Fruit fly (Drosophila melanogaster) whole organism, embryonic: ENCODE results near the gene alphaCOP.

ENCODE experiments used
- Atf3 ChIP-seq: fragments of 200-800 bp; sonication (Bioruptor generic); optimal IDR thresholded peaks from 3 replicates; lab custom pipeline; 2016; ENCODE audit warnings: missing biosample characterization, missing genetic modification characterization
- Bdp1 ChIP-seq: fragments of 200-800 bp; sonication (Bioruptor generic); optimal IDR thresholded peaks from 3 replicates; lab custom pipeline; 2016; ENCODE audit warnings: missing biosample characterization, missing genetic modification characterization
- CG14050 ChIP-seq: fragments of 200-800 bp; sonication (Bioruptor generic); IDR thresholded peaks from 3 replicates; pipeline ENCODE4 v1.3.6; 2022; ENCODE audit warnings: missing biosample characterization, missing genetic modification characterization
- CG14710 ChIP-seq: fragments of 200-800 bp; sonication (Bioruptor generic); optimal IDR thresholded peaks from 3 replicates; lab custom pipeline; 2019; ENCODE audit warnings: missing biosample characterization, mild to moderate bottlenecking, missing genetic modification characterization, moderate library complexity
- CG16779 ChIP-seq: fragments of 200-800 bp; sonication (Bioruptor generic); IDR thresholded peaks from 2 replicates; pipeline ENCODE4 v1.3.6; 2022; ENCODE audit warnings: missing biosample characterization, missing genetic modification characterization
- CG17359 ChIP-seq: fragments of 200-800 bp; sonication (Bioruptor generic); optimal IDR thresholded peaks from 3 replicates; lab custom pipeline; 2018; ENCODE audit warnings: missing biosample characterization, mild to moderate bottlenecking, missing genetic modification characterization, moderate library complexity
- CG17361 ChIP-seq: fragments of 200-800 bp; sonication (Bioruptor generic); IDR thresholded peaks from 3 replicates; pipeline ENCODE4 v1.3.6; 2022; ENCODE audit warnings: missing biosample characterization, missing genetic modification characterization
- CG17802 ChIP-seq: fragments of 200-800 bp; sonication (Bioruptor generic); optimal IDR thresholded peaks from 2 replicates; lab custom pipeline; 2018; ENCODE audit warnings: missing biosample characterization, mild to moderate bottlenecking, missing genetic modification characterization, moderate library complexity
- CG2116 ChIP-seq: fragments of 200-800 bp; sonication (Bioruptor generic); optimal IDR thresholded peaks from 3 replicates; lab custom pipeline; 2018; ENCODE audit warnings: missing biosample characterization, mild to moderate bottlenecking, missing genetic modification characterization
- CG2889 ChIP-seq: fragments of 200-800 bp; sonication (Bioruptor generic); IDR thresholded peaks from 3 replicates; pipeline ENCODE4 v1.3.6; 2022; ENCODE audit warnings: missing biosample characterization, missing genetic modification characterization
- CG32767 ChIP-seq: fragments of 200-800 bp; sonication (Bioruptor generic); IDR thresholded peaks from 2 replicates; pipeline ENCODE4 v1.3.6; 2022; ENCODE audit warnings: missing biosample characterization, missing genetic modification characterization
- CG34422 ChIP-seq: fragments of 200-800 bp; sonication (Bioruptor generic); IDR thresholded peaks from 3 replicates; pipeline ENCODE4 v1.3.6; 2022; ENCODE audit warnings: missing biosample characterization, missing genetic modification characterization
- CG42726 ChIP-seq: fragments of 200-800 bp; sonication (Bioruptor generic); IDR thresholded peaks from 2 replicates; pipeline ENCODE4 v1.3.6; 2022; ENCODE audit warnings: missing biosample characterization, missing genetic modification characterization; ENCODE audit not compliant: partially characterized antibody
- CG6272 ChIP-seq: fragments of 200-800 bp; sonication (Bioruptor generic); IDR thresholded peaks from 2 replicates; pipeline ENCODE4 v1.3.6; 2022; ENCODE audit warnings: missing biosample characterization, missing genetic modification characterization
- CG7357 ChIP-seq: fragments of 200-800 bp; sonication (Bioruptor generic); IDR thresholded peaks from 3 replicates; pipeline ENCODE4 v1.3.6; 2022; ENCODE audit warnings: missing biosample characterization, missing genetic modification characterization
- CG7556 ChIP-seq: fragments of 200-800 bp; sonication (Bioruptor generic); optimal IDR thresholded peaks from 2 replicates; lab custom pipeline; 2017; ENCODE audit warnings: missing biosample characterization, mild to moderate bottlenecking, missing genetic modification characterization
- CG7987 ChIP-seq: fragments of 200-800 bp; sonication (Bioruptor generic); optimal IDR thresholded peaks from 2 replicates; lab custom pipeline; 2018; ENCODE audit warnings: missing biosample characterization, mild to moderate bottlenecking, missing genetic modification characterization, moderate library complexity
- CG8765 ChIP-seq: fragments of 200-800 bp; sonication (Bioruptor generic); IDR thresholded peaks from 2 replicates; pipeline ENCODE4 v1.3.6; 2022; ENCODE audit warnings: missing biosample characterization, missing genetic modification characterization
- CG9727 ChIP-seq: fragments of 200-800 bp; sonication (Bioruptor generic); optimal IDR thresholded peaks from 3 replicates; lab custom pipeline; 2017; ENCODE audit warnings: missing biosample characterization, mild to moderate bottlenecking, missing genetic modification characterization
- CG9876 ChIP-seq: fragments of 200-800 bp; sonication (Bioruptor generic); optimal IDR thresholded peaks from 2 replicates; lab custom pipeline; 2016; ENCODE audit warnings: missing biosample characterization, missing genetic modification characterization
- D ChIP-seq, 2 experiments: fragments of 200-800 bp in 1 of 2; fragments of >200 bp in 1 of 2; sonication (Bioruptor generic) in 1 of 2; optimal IDR thresholded peaks; 2 replicates in 1 of 2; 3 replicates in 1 of 2; lab custom pipeline; 2017; ENCODE audit warnings: mild to moderate bottlenecking in 1 of 2, missing biosample characterization in 1 of 2, missing genetic modification characterization in 1 of 2, missing genetic modification reagents in 1 of 2
- Dbx ChIP-seq: fragments of 200-800 bp; sonication (Bioruptor generic); IDR thresholded peaks from 3 replicates; pipeline ENCODE4 v1.3.6; 2022; ENCODE audit warnings: missing biosample characterization, missing genetic modification characterization
- Dfd ChIP-seq, 2 experiments: fragments of >200 bp; optimal IDR thresholded peaks; 2 replicates each; lab custom pipeline; 2017; ENCODE audit warnings: missing biosample characterization in 2 of 2, missing genetic modification characterization in 2 of 2
- Kr ChIP-seq: fragments of 200-800 bp; sonication (Bioruptor generic); optimal IDR thresholded peaks from 2 replicates; lab custom pipeline; 2017; ENCODE audit warnings: missing biosample characterization, mild to moderate bottlenecking, missing genetic modification characterization
- Lim3 ChIP-seq: fragments of 200-800 bp; sonication (Bioruptor generic); IDR thresholded peaks from 2 replicates; pipeline ENCODE4 v1.3.6; 2022; ENCODE audit warnings: missing biosample characterization, missing genetic modification characterization
- Nf-YA ChIP-seq: fragments of 200-800 bp; sonication (Bioruptor generic); IDR thresholded peaks from 2 replicates; pipeline ENCODE4 v1.3.6; 2022; ENCODE audit warnings: missing biosample characterization, missing genetic modification characterization
- Side ChIP-seq: fragments of 200-800 bp; sonication (Bioruptor generic); optimal IDR thresholded peaks from 2 replicates; lab custom pipeline; 2016; ENCODE audit warnings: missing biosample characterization, missing genetic modification characterization
- Usf ChIP-seq: fragments of 200-800 bp; sonication (Bioruptor generic); optimal IDR thresholded peaks from 2 replicates; lab custom pipeline; 2017; ENCODE audit warnings: missing genotype, missing biosample characterization, missing genetic modification characterization
- aop ChIP-seq: fragments of 200-800 bp; sonication (Bioruptor generic); IDR thresholded peaks from 2 replicates; pipeline ENCODE4 v1.3.6; 2022; ENCODE audit warnings: missing biosample characterization, missing genetic modification characterization
- bbx ChIP-seq: fragments of 200-800 bp; sonication (Bioruptor generic); IDR thresholded peaks from 2 replicates; pipeline ENCODE4 v1.3.6; 2022; ENCODE audit warnings: missing biosample characterization, missing genetic modification characterization; ENCODE audit not compliant: partially characterized antibody
- bigmax ChIP-seq: fragments of 200-800 bp; sonication (Bioruptor generic); optimal IDR thresholded peaks from 2 replicates; lab custom pipeline; 2018; ENCODE audit warnings: missing biosample characterization, mild to moderate bottlenecking, missing genetic modification characterization
- cas ChIP-seq: fragments of 200-800 bp; sonication (Bioruptor generic); IDR thresholded peaks from 2 replicates; pipeline ENCODE4 v1.3.6; 2022; ENCODE audit warnings: missing biosample characterization, missing genetic modification characterization
- dpn ChIP-seq, 2 experiments: fragments of 200-800 bp; sonication (Bioruptor generic); optimal IDR thresholded peaks; 3 replicates each; lab custom pipeline; 2016; ENCODE audit warnings: missing biosample characterization in 2 of 2, missing genetic modification characterization in 2 of 2
- gsb-n ChIP-seq: fragments of 200-800 bp; sonication (Bioruptor generic); optimal IDR thresholded peaks from 3 replicates; lab custom pipeline; 2018; ENCODE audit warnings: missing biosample characterization, mild to moderate bottlenecking, missing genetic modification characterization
- inv ChIP-seq: fragments of 200-800 bp; sonication (Bioruptor generic); IDR thresholded peaks from 2 replicates; pipeline ENCODE4 v1.3.6; 2022; ENCODE audit warnings: missing biosample characterization, missing genetic modification characterization; ENCODE audit not compliant: partially characterized antibody
- jing ChIP-seq: fragments of 200-800 bp; sonication (Bioruptor generic); optimal IDR thresholded peaks from 2 replicates; lab custom pipeline; 2018; ENCODE audit warnings: missing biosample characterization, mild to moderate bottlenecking, missing genetic modification characterization
- kay ChIP-seq: fragments of 200-800 bp; sonication (Bioruptor generic); optimal IDR thresholded peaks from 2 replicates; lab custom pipeline; 2016; ENCODE audit warnings: missing biosample characterization, missing genetic modification characterization
- lola ChIP-seq, 3 experiments: fragments of >200 bp in 2 of 3; fragments of 200-800 bp in 1 of 3; sonication (Bioruptor generic) in 1 of 3; optimal IDR thresholded peaks; 2 replicates each; lab custom pipeline; 2017 to 2019; ENCODE audit warnings: missing biosample characterization in 3 of 3, missing genetic modification characterization in 3 of 3, mild to moderate bottlenecking in 1 of 3, moderate library complexity in 1 of 3
- maf-S ChIP-seq: fragments of 200-800 bp; sonication (Bioruptor generic); optimal IDR thresholded peaks from 2 replicates; lab custom pipeline; 2016; ENCODE audit warnings: missing biosample characterization, missing genetic modification characterization
- nerfin-1 ChIP-seq: fragments of 200-800 bp; sonication (Bioruptor generic); optimal IDR thresholded peaks from 3 replicates; lab custom pipeline; 2019; ENCODE audit warnings: missing biosample characterization, mild to moderate bottlenecking, missing genetic modification characterization, moderate library complexity
- oc ChIP-seq: fragments of 200-800 bp; sonication (Bioruptor generic); optimal IDR thresholded peaks from 2 replicates; lab custom pipeline; 2018; ENCODE audit warnings: missing biosample characterization, mild to moderate bottlenecking, missing genetic modification characterization, moderate library complexity
- otp ChIP-seq: fragments of 200-800 bp; sonication (Bioruptor generic); IDR thresholded peaks from 3 replicates; pipeline ENCODE4, ENCODE4 v1.3.6; 2022; ENCODE audit warnings: missing biosample characterization, missing genetic modification characterization
- pum ChIP-seq: fragments of 200-800 bp; sonication (Bioruptor generic); optimal IDR thresholded peaks from 2 replicates; lab custom pipeline; 2016; ENCODE audit warnings: missing biosample characterization, missing genetic modification characterization
- sens ChIP-seq: fragments of 200-800 bp; sonication (Bioruptor generic); peaks from one replicate; lab custom pipeline; 2016; ENCODE audit warnings: missing biosample characterization, missing genetic modification characterization
- slbo ChIP-seq: fragments of 200-800 bp; sonication (Bioruptor generic); IDR thresholded peaks from 2 replicates; pipeline ENCODE4 v1.3.6; 2022; ENCODE audit warnings: missing biosample characterization, missing genetic modification characterization
- stc ChIP-seq: fragments of 200-800 bp; sonication (Bioruptor generic); IDR thresholded peaks from 2 replicates; pipeline ENCODE4 v1.3.6; 2022; ENCODE audit warnings: missing biosample characterization, missing genetic modification characterization
- tin ChIP-seq: fragments of 200-800 bp; sonication (Bioruptor generic); optimal IDR thresholded peaks from 3 replicates; lab custom pipeline; 2016; ENCODE audit warnings: missing biosample characterization, missing genetic modification characterization
- unc-4 ChIP-seq: fragments of 200-800 bp; sonication (Bioruptor generic); IDR thresholded peaks from 2 replicates; pipeline ENCODE4 v1.3.6; 2022; ENCODE audit warnings: missing biosample characterization, missing genetic modification characterization; ENCODE audit not compliant: partially characterized antibody
- wdn ChIP-seq: fragments of 200-800 bp; sonication (Bioruptor generic); IDR thresholded peaks from 2 replicates; pipeline ENCODE4 v1.3.6; 2022; ENCODE audit warnings: missing biosample characterization, missing genetic modification characterization
- wek ChIP-seq: fragments of 200-800 bp; sonication (Bioruptor generic); optimal IDR thresholded peaks from 3 replicates; lab custom pipeline; 2018; ENCODE audit warnings: missing biosample characterization, mild to moderate bottlenecking, missing genetic modification characterization, moderate library complexity

alphaCOP gene

DNA sequence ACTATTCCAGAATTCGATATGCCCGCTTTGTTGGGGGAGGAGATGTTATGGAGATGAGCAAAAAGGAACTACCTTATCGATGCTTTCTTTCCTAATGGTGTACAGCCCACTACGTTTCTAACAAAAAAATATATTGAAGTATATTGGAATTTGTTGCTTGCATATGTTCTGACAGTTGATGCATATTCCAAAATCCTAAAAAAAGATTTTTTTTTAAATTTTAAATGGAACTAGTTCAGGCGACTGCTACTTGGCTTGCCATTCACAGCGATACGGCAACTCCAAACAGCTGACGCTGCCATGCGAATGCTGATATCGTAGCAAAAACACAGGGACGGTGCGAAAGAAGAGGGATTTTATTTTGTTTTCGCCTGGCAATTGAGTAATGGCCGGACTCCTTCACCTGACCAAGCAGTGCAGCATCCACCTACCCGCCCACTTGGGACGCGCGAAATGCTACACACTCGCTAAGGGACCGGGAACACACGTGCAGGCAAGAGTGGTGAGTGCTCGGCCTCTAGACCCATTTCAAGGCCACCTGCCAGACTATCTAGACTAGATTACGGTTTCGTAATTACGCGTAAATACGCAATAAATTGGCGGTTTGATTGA is 26.8 kb downstream of the alphaCOP start, which contains the start of the genes CG13926, ABCB7 and CG33230 (continued):
- no peak for TF ChIP-seq CG7987 (GFP tag; lab: Kevin White, UChicago)
- TF ChIP-seq tin (GFP tag; lab: Kevin White, UChicago), result peak; percentile 23
- peak; percentile 55 for TF ChIP-seq CG14710 (tag; lab: Kevin White, UChicago)
- TF ChIP-seq stc, result no peak
- peak; percentile 83 for TF ChIP-seq sens (GFP tag; lab: Kevin White, UChicago)
- peak; percentile 83 for TF ChIP-seq gsb-n (tag; lab: Kevin White, UChicago)
- peak; percentile 42 for TF ChIP-seq CG2116 (GFP tag; lab: Kevin White, UChicago)
- TF ChIP-seq dpn (GFP tag; optimal IDR thresholded peaks at IDR 0.05; lab: Kevin White, UChicago), result peak; percentile 6 to 23
- no peak for TF ChIP-seq CG16779 (GFP tag; lab: Robert Waterston, UW)
- TF ChIP-seq otp (GFP tag; lab: Robert Waterston, UW), result no peak
- no peak for TF ChIP-seq CG42726
- TF ChIP-seq Lim3, result no peak
- peak; percentile 60; the same call in 2 of the 3 replicates for TF ChIP-seq CG34422 (GFP tag; lab: Robert Waterston, UW)
- TF ChIP-seq jing (GFP tag; lab: Kevin White, UChicago), result no peak
- no peak for TF ChIP-seq wek (GFP tag; lab: Kevin White, UChicago)
- TF ChIP-seq Side (GFP tag; lab: Kevin White, UChicago), result no peak
- 0 out of 3 replicates have a peak, but pooled peaks have one; percentile 42 for TF ChIP-seq Dbx (GFP tag; lab: Robert Waterston, UW)
- no peak for TF ChIP-seq pum
- no peak for TF ChIP-seq CG6272 (GFP tag; lab: Robert Waterston, UW)
- TF ChIP-seq slbo, result peak; percentile 39; the same call in 1 of the 2 replicates
- TF ChIP-seq CG9727 (GFP tag; lab: Kevin White, UChicago), result peak; percentile 29
- no peak for TF ChIP-seq cas (GFP tag; lab: Robert Waterston, UW)
- no peak; the same call in 2 of the 3 replicates for TF ChIP-seq CG17361 (GFP tag; lab: Robert Waterston, UW)
- TF ChIP-seq inv (GFP tag; lab: Robert Waterston, UW), result peak; percentile 20; the same call in 1 of the 2 replicates
- TF ChIP-seq bbx, result 0 out of 2 replicates have a peak, but pooled peaks have one; percentile 2
- TF ChIP-seq Kr (GFP tag; lab: Kevin White, UChicago), result no peak
- no peak for TF ChIP-seq aop (GFP tag; lab: Robert Waterston, UW)
- no peak for TF ChIP-seq wdn (GFP tag; lab: Robert Waterston, UW)
- no peak for TF ChIP-seq kay (GFP tag; lab: Kevin White, UChicago)
- TF ChIP-seq Atf3 (GFP tag; lab: Kevin White, UChicago), result no peak
- no peak for TF ChIP-seq CG8765
- TF ChIP-seq CG2889 (GFP tag; lab: Robert Waterston, UW), result no peak
- peak; percentile 33 for TF ChIP-seq nerfin-1 (tag; lab: Kevin White, UChicago)
- no peak for TF ChIP-seq oc
- TF ChIP-seq unc-4 (GFP tag; lab: Robert Waterston, UW), result 0 out of 2 replicates have a peak, but pooled peaks have one; percentile 38
- no peak for TF ChIP-seq bigmax
- TF ChIP-seq D (optimal IDR thresholded peaks at IDR 0.05; lab: Kevin White, UChicago), result no peak
- no peak for TF ChIP-seq D (GFP tag; optimal IDR thresholded peaks at IDR 0.05; lab: Kevin White, UChicago)
- peak; percentile 13 for TF ChIP-seq Bdp1
- TF ChIP-seq CG7556 (GFP tag; lab: Kevin White, UChicago), result no peak
- TF ChIP-seq Nf-YA (GFP tag; lab: Robert Waterston, UW), result no peak
- no peak for TF ChIP-seq CG14050 (GFP tag; lab: Robert Waterston, UW)
- no peak for TF ChIP-seq CG32767 (GFP tag; lab: Robert Waterston, UW)
- TF ChIP-seq lola (GFP tag; optimal IDR thresholded peaks at IDR 0.05; lab: Kevin White, UChicago), result no peak
- no peak for TF ChIP-seq CG17802 (tag; lab: Kevin White, UChicago)
- TF ChIP-seq maf-S (GFP tag; lab: Kevin White, UChicago), result peak; percentile 29
- TF ChIP-seq Dfd (GFP tag; optimal IDR thresholded peaks at IDR 0.05; lab: Kevin White, UChicago), result no peak
- TF ChIP-seq CG9876, result no peak
- no peak for TF ChIP-seq Usf (GFP tag; lab: Kevin White, UChicago)
- no peak for TF ChIP-seq CG7357
- no peak for TF ChIP-seq CG17359
